Worm (Caenorhabditis elegans) whole organism, late embryonic: Measurements from ENCODE around the gene Y116F11B.6.

ENCODE experiments used
- C08G9.2 ChIP-seq: sonication (generic microtip); optimal IDR thresholded peaks from 2 replicates; lab custom pipeline; 2016; ENCODE audit warnings: mild to moderate bottlenecking, missing genetic modification characterization, moderate library complexity, missing compliant biosample characterization
- C38D4.7 ChIP-seq: fragments of 200-800 bp; sonication (Bioruptor generic); optimal IDR thresholded peaks from 2 replicates; lab custom pipeline; 2018; ENCODE audit warnings: mild to moderate bottlenecking, missing genetic modification characterization, moderate library complexity, missing compliant biosample characterization
- F13H6.1 ChIP-seq: sonication (generic microtip); optimal IDR thresholded peaks from 2 replicates; lab custom pipeline; 2016; ENCODE audit warnings: missing genetic modification characterization, missing compliant biosample characterization
- K09A11.1 ChIP-seq: sonication (generic microtip); optimal IDR thresholded peaks from 2 replicates; lab custom pipeline; 2017; ENCODE audit warnings: antibody characterized with exemption, mild to moderate bottlenecking, missing genetic modification characterization, missing compliant biosample characterization; ENCODE audit not compliant: insufficient read depth
- Y22D7AL.16 ChIP-seq: sonication (generic microtip); optimal IDR thresholded peaks from 2 replicates; lab custom pipeline; 2016; ENCODE audit warnings: missing genetic modification characterization, missing compliant biosample characterization
- ceh-14 ChIP-seq: sonication (generic microtip); optimal IDR thresholded peaks from 2 replicates; lab custom pipeline; 2016; ENCODE audit warnings: missing genotype, missing genetic modification characterization, missing compliant biosample characterization
- ceh-19 ChIP-seq: fragments of 200-800 bp; sonication (Bioruptor generic); optimal IDR thresholded peaks from 2 replicates; lab custom pipeline; 2018; ENCODE audit warnings: mild to moderate bottlenecking, missing genetic modification characterization, missing compliant biosample characterization
- ceh-2 ChIP-seq: sonication (generic microtip); optimal IDR thresholded peaks from 2 replicates; lab custom pipeline; 2016; ENCODE audit warnings: missing genotype, missing genetic modification characterization, missing compliant biosample characterization
- ceh-24 ChIP-seq: sonication (generic microtip); optimal IDR thresholded peaks from 2 replicates; lab custom pipeline; 2016; ENCODE audit warnings: mild to moderate bottlenecking, missing genetic modification characterization, missing compliant biosample characterization
- ceh-31 ChIP-seq: sonication (generic microtip); optimal IDR thresholded peaks from 2 replicates; lab custom pipeline; 2016; ENCODE audit warnings: missing genetic modification characterization, missing compliant biosample characterization
- ceh-45 ChIP-seq: fragments of 200-800 bp; sonication (Bioruptor generic); IDR thresholded peaks from 2 replicates; pipeline ENCODE4 v1.3.6; 2022; ENCODE audit warnings: missing genetic modification reagents, missing genetic modification characterization, missing compliant biosample characterization
- ceh-6 ChIP-seq: fragments of 200-800 bp; sonication (Bioruptor generic); optimal IDR thresholded peaks from 2 replicates; lab custom pipeline; 2018; ENCODE audit warnings: mild to moderate bottlenecking, missing genetic modification characterization, missing compliant biosample characterization
- ceh-9 ChIP-seq: sonication (generic microtip); optimal IDR thresholded peaks from 2 replicates; lab custom pipeline; 2016; ENCODE audit warnings: mild to moderate bottlenecking, missing genetic modification characterization, inconsistent platforms, missing compliant biosample characterization
- che-1 ChIP-seq: sonication (generic microtip); optimal IDR thresholded peaks from 2 replicates; lab custom pipeline; 2016; ENCODE audit warnings: mild to moderate bottlenecking, missing genetic modification characterization, missing compliant biosample characterization
- dmd-4 ChIP-seq: sonication (generic microtip); optimal IDR thresholded peaks from 2 replicates; lab custom pipeline; 2016; ENCODE audit warnings: borderline replicate concordance, missing genetic modification characterization, missing compliant biosample characterization
- dve-1 ChIP-seq: sonication (generic microtip); optimal IDR thresholded peaks from 2 replicates; lab custom pipeline; 2017; ENCODE audit warnings: antibody characterized with exemption, mild to moderate bottlenecking, missing genetic modification characterization, missing compliant biosample characterization
- elt-4 ChIP-seq: sonication (generic microtip); optimal IDR thresholded peaks from 2 replicates; lab custom pipeline; 2016; ENCODE audit warnings: missing genetic modification characterization, missing compliant biosample characterization
- ets-4 ChIP-seq: sonication (generic microtip); optimal IDR thresholded peaks from 2 replicates; lab custom pipeline; 2016; ENCODE audit warnings: missing genetic modification characterization, missing compliant biosample characterization
- eyg-1 ChIP-seq: sonication (generic microtip); optimal IDR thresholded peaks from 2 replicates; lab custom pipeline; 2016; ENCODE audit warnings: missing genotype, missing genetic modification characterization, missing compliant biosample characterization
- fax-1 ChIP-seq: sonication (generic microtip); optimal IDR thresholded peaks from 2 replicates; lab custom pipeline; 2016; ENCODE audit warnings: missing genotype, missing genetic modification characterization, missing compliant biosample characterization
- fkh-10 ChIP-seq: fragments of 150-350 bp; optimal IDR thresholded peaks from 2 replicates; lab custom pipeline; 2014; ENCODE audit warnings: missing biosample characterization, missing genetic modification reagents, missing genetic modification characterization
- fkh-6 ChIP-seq: sonication (generic microtip); optimal IDR thresholded peaks from 2 replicates; lab custom pipeline; 2016; ENCODE audit warnings: missing genetic modification characterization, missing compliant biosample characterization
- hlh-15 ChIP-seq: sonication (generic microtip); optimal IDR thresholded peaks from 2 replicates; lab custom pipeline; 2016; ENCODE audit warnings: missing genetic modification characterization, missing compliant biosample characterization
- lim-6 ChIP-seq: sonication (generic microtip); optimal IDR thresholded peaks from 2 replicates; lab custom pipeline; 2016; ENCODE audit warnings: missing genetic modification characterization, missing compliant biosample characterization
- lin-11 ChIP-seq: fragments of 200-800 bp; sonication (Bioruptor generic); optimal IDR thresholded peaks from 2 replicates; lab custom pipeline; 2018; ENCODE audit warnings: mild to moderate bottlenecking, missing genetic modification characterization, missing compliant biosample characterization
- mec-3 ChIP-seq: sonication (generic microtip); optimal IDR thresholded peaks from 2 replicates; lab custom pipeline; 2016; ENCODE audit warnings: borderline replicate concordance, missing genetic modification characterization, missing compliant biosample characterization
- nhr-11 ChIP-seq: fragments of 150-350 bp; optimal IDR thresholded peaks from 2 replicates; lab custom pipeline; 2014; ENCODE audit warnings: missing biosample characterization, missing genetic modification characterization
- odd-2 ChIP-seq: sonication (generic microtip); optimal IDR thresholded peaks from 2 replicates; lab custom pipeline; 2017; ENCODE audit warnings: antibody characterized with exemption, mild to moderate bottlenecking, missing genetic modification characterization, missing compliant biosample characterization
- pag-3 ChIP-seq: sonication (generic microtip); optimal IDR thresholded peaks from 2 replicates; lab custom pipeline; 2016; ENCODE audit warnings: missing compliant biosample characterization, missing genetic modification characterization, borderline replicate concordance
- pat-9 ChIP-seq: fragments of 200-800 bp; sonication (Bioruptor generic); optimal IDR thresholded peaks from 2 replicates; lab custom pipeline; 2018; ENCODE audit warnings: mild to moderate bottlenecking, missing genetic modification characterization, moderate library complexity, missing compliant biosample characterization
- pax-1 ChIP-seq: fragments of 150-350 bp; optimal IDR thresholded peaks from 2 replicates; lab custom pipeline; 2014; ENCODE audit warnings: missing biosample characterization, missing genetic modification characterization
- pha-2 ChIP-seq: sonication (generic microtip); optimal IDR thresholded peaks from 2 replicates; lab custom pipeline; 2017; ENCODE audit warnings: mild to moderate bottlenecking, missing genetic modification characterization, missing compliant biosample characterization
- pha-4 ChIP-seq: fragments of 150-350 bp; optimal IDR thresholded peaks from 2 replicates; lab custom pipeline; 2018; ENCODE audit warnings: missing biosample characterization, missing genetic modification reagents, missing genetic modification characterization
- pqm-1 ChIP-seq: sonication (generic microtip); optimal IDR thresholded peaks from 2 replicates; lab custom pipeline; 2016; ENCODE audit warnings: missing genetic modification characterization, missing compliant biosample characterization
- pros-1 ChIP-seq: fragments of 150-350 bp; optimal IDR thresholded peaks from 2 replicates; lab custom pipeline; 2014; ENCODE audit warnings: missing biosample characterization, missing genetic modification reagents, missing genetic modification characterization
- ref-2 ChIP-seq: sonication (generic microtip); optimal IDR thresholded peaks from 2 replicates; lab custom pipeline; 2016; ENCODE audit warnings: missing genetic modification characterization, missing compliant biosample characterization
- rnt-1 ChIP-seq: sonication (generic microtip); optimal IDR thresholded peaks from 2 replicates; lab custom pipeline; 2016; ENCODE audit warnings: missing genetic modification characterization, missing compliant biosample characterization
- sdc-2 ChIP-seq: sonication (generic microtip); optimal IDR thresholded peaks from 2 replicates; lab custom pipeline; 2016; ENCODE audit warnings: missing genotype, missing genetic modification characterization, missing compliant biosample characterization
- sox-4 ChIP-seq: sonication (generic microtip); optimal IDR thresholded peaks from 2 replicates; lab custom pipeline; 2017; ENCODE audit warnings: mild to moderate bottlenecking, missing genetic modification characterization, inconsistent platforms, missing compliant biosample characterization
- ttx-3 ChIP-seq: sonication (generic microtip); optimal IDR thresholded peaks from 2 replicates; lab custom pipeline; 2016; ENCODE audit warnings: missing genetic modification reagents, missing genetic modification characterization, missing compliant biosample characterization
- unc-42 ChIP-seq: sonication (generic microtip); optimal IDR thresholded peaks from 2 replicates; lab custom pipeline; 2016; ENCODE audit warnings: missing genotype, missing genetic modification characterization, missing compliant biosample characterization
- unc-55 ChIP-seq: sonication (generic microtip); optimal IDR thresholded peaks from 2 replicates; lab custom pipeline; 2017; ENCODE audit warnings: missing biosample characterization, missing genetic modification reagents, missing genetic modification characterization
- unc-86 ChIP-seq: sonication (generic microtip); optimal IDR thresholded peaks from 2 replicates; lab custom pipeline; 2016; ENCODE audit warnings: missing genetic modification characterization, missing compliant biosample characterization
- zip-5 ChIP-seq: sonication (generic microtip); optimal IDR thresholded peaks from 2 replicates; lab custom pipeline; 2016; ENCODE audit warnings: missing genetic modification characterization, missing compliant biosample characterization

Gene Y116F11B.6

DNA sequence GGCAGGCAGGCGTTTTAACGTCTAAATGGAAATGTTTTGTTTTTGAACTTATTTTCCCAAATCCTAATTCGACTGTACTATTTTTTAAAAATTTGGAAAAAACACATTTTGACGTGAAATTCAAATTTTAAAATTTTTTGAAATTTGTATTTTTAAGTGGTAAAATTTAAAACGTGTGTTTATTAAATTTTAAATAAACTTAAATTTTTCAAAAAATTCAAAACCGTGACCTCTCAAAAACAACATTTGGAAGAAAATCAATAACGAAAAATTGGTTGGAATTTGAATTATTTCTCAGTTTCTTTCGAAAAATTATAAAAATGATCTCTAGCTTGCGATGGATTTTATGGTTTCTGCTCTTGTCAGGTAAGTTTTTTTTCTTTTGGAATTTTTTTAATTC, 11.6 kb upstream of the Y116F11B.6 start, which contains the start of gene Y116F11B.8:
Y116F11B.8 (plus strand) TSS at position 301 of the 400 bp plus-strand sequence.
- TF ChIP-seq pax-1 (tag; lab: Kevin White, UChicago): no peak
- no peak for TF ChIP-seq ceh-45 (GFP tag; lab: Robert Waterston, UW)
- no peak for TF ChIP-seq eyg-1 (tag; lab: Kevin White, UChicago)
- no peak for TF ChIP-seq ceh-24

- TF ChIP-seq unc-86 (tag; lab: Kevin White, UChicago): no peak
- TF ChIP-seq F13H6.1 (tag; lab: Kevin White, UChicago): no peak
- no peak for TF ChIP-seq mec-3
- no peak for TF ChIP-seq odd-2 (tag; lab: Kevin White, UChicago)
- TF ChIP-seq unc-42 (tag; lab: Kevin White, UChicago): no peak
- TF ChIP-seq C38D4.7 (GFP tag; lab: Kevin White, UChicago): no peak
- no peak for TF ChIP-seq Y22D7AL.16 (tag; lab: Kevin White, UChicago)
- no peak for TF ChIP-seq dmd-4 (tag; lab: Kevin White, UChicago)
- no peak for TF ChIP-seq C08G9.2
- no peak for TF ChIP-seq unc-55 (GFP tag; lab: Kevin White, UChicago)
- TF ChIP-seq fax-1 (tag; lab: Kevin White, UChicago): no peak
- TF ChIP-seq ceh-45 (GFP tag; lab: Robert Waterston, UW): no peak
- TF ChIP-seq ref-2 (tag; lab: Kevin White, UChicago): no peak
- TF ChIP-seq ceh-2 (tag; lab: Kevin White, UChicago): no peak
- no peak for TF ChIP-seq fkh-10 (GFP tag; lab: Kevin White, UChicago)
- TF ChIP-seq ceh-19 (GFP tag; lab: Kevin White, UChicago): no peak
- TF ChIP-seq ceh-31 (tag; lab: Kevin White, UChicago): no peak
Measured at ce11 chrV:19856933-19857332, 11.2 kb upstream of the Y116F11B.6 start.

DNA sequence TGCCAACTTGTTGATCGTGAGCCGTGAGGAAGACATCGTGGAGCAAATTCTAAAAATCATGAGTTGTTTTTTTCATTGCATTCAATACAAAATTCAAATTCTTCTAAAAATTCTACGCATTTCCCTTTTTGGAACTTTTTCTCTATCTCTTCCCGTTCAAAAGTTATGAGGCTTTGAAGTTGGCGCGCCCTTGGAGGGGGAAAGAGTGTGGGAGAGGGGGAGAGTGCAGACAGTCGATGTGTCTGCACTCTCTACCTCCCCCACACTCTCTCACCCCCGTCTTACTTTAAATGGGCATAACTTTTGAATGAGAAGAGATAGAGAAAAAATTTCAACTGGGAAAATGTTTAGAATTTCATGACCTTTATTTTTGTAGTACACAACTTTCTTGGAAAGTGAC, 10.6 kb upstream of the Y116F11B.6 start:
- TF ChIP-seq ceh-14: no peak
- TF ChIP-seq Y22D7AL.16 (tag; lab: Kevin White, UChicago): no peak
- no peak for TF ChIP-seq pag-3 (tag; lab: Kevin White, UChicago)
- no peak for TF ChIP-seq ttx-3 (tag; lab: Kevin White, UChicago)
- TF ChIP-seq hlh-15: no peak
- no peak for TF ChIP-seq ceh-9
- no peak for TF ChIP-seq fkh-6
- TF ChIP-seq nhr-11: no peak
- TF ChIP-seq sox-4 (tag; lab: Kevin White, UChicago): no peak
- TF ChIP-seq unc-42 (tag; lab: Kevin White, UChicago): no peak
- TF ChIP-seq elt-4 (tag; lab: Kevin White, UChicago): no peak
- TF ChIP-seq, all 69 proteins: peak for 0

- TF ChIP-seq sdc-2 (tag; lab: Kevin White, UChicago) (no peak), ceh-6 (GFP tag; lab: Kevin White, UChicago) (no peak), rnt-1 (tag; lab: Kevin White, UChicago) (no peak), fkh-6 (no peak), F13H6.1 (tag; lab: Kevin White, UChicago) (no peak), dve-1 (no peak), K09A11.1 (tag; lab: Kevin White, UChicago) (no peak), ceh-45 (GFP tag; lab: Robert Waterston, UW) (no peak), sox-4 (tag; lab: Kevin White, UChicago) (no peak), ceh-24 (no peak)
- TF ChIP-seq, all 69 proteins: peak for 0
Measured at ce11 chrV:19853610-19854009, 7.8 kb upstream of the Y116F11B.6 start.

- no peak for TF ChIP-seq lim-6
- TF ChIP-seq ets-4 (tag; lab: Kevin White, UChicago): no peak
- no peak for TF ChIP-seq zip-5 (tag; lab: Kevin White, UChicago)
- no peak for TF ChIP-seq K09A11.1 (tag; lab: Kevin White, UChicago)
- TF ChIP-seq pqm-1: no peak
- TF ChIP-seq lin-11 (tag; lab: Kevin White, UChicago): no peak
- no peak for TF ChIP-seq fkh-6
- TF ChIP-seq sdc-2 (tag; lab: Kevin White, UChicago): no peak
- TF ChIP-seq hlh-15: no peak
- TF ChIP-seq pha-4 (tag; lab: Kevin White, UChicago): no peak
- TF ChIP-seq sox-4 (tag; lab: Kevin White, UChicago): no peak
- TF ChIP-seq ref-2 (tag; lab: Kevin White, UChicago): no peak
- TF ChIP-seq che-1 (tag; lab: Kevin White, UChicago): no peak
- no peak for TF ChIP-seq ttx-3 (tag; lab: Kevin White, UChicago)
- no peak for TF ChIP-seq pat-9 (tag; lab: Kevin White, UChicago)
- no peak for TF ChIP-seq unc-42 (tag; lab: Kevin White, UChicago)
- TF ChIP-seq pros-1: no peak
- no peak for TF ChIP-seq pha-2
- TF ChIP-seq, all 69 proteins: peak for 0
Measured at ce11 chrV:19848014-19848413, 2.2 kb upstream of the Y116F11B.6 start, which contains the start of gene Y116F11B.7. Gene Y116F11B.7 (plus strand): TSS chrV:19848314.
